Worm (Caenorhabditis elegans) whole organism, L1 larva: ENCODE data around the gene glr-2.

Experiments
- F16B12.6 ChIP-seq: fragments of 150-350 bp; optimal IDR thresholded peaks from 2 replicates; lab custom pipeline; 2014; ENCODE audit warnings: missing biosample characterization, missing genetic modification characterization
- Y116A8C.19 ChIP-seq: sonication (generic microtip); optimal IDR thresholded peaks from 2 replicates; lab custom pipeline; 2016; ENCODE audit warnings: missing compliant biosample characterization, missing genetic modification characterization, borderline replicate concordance
- alr-1 ChIP-seq: fragments of 200-800 bp; sonication (Bioruptor generic); optimal IDR thresholded peaks from 2 replicates; lab custom pipeline; 2018; ENCODE audit warnings: borderline replicate concordance, mild to moderate bottlenecking, missing genetic modification characterization, missing compliant biosample characterization
- aly-2 ChIP-seq: fragments of 150-350 bp; optimal IDR thresholded peaks from 2 replicates; lab custom pipeline; 2014; ENCODE audit warnings: missing biosample characterization, missing genetic modification characterization
- blmp-1 ChIP-seq: fragments of 150-350 bp; optimal IDR thresholded peaks from 2 replicates; lab custom pipeline; 2014; ENCODE audit warnings: missing biosample characterization, missing genetic modification characterization
- ceh-82 ChIP-seq, 3 experiments: fragments of 150-350 bp in 1 of 3; sonication (generic microtip) in 2 of 3; optimal IDR thresholded peaks; 2 replicates each; lab custom pipeline; 2014 to 2017; ENCODE audit warnings: missing biosample characterization in 3 of 3, missing genetic modification characterization in 3 of 3
- dpl-1 ChIP-seq, 3 experiments: fragments of 150-350 bp in 2 of 3; sonication (generic microtip) in 1 of 3; optimal IDR thresholded peaks; 2 replicates each; lab custom pipeline; 2014 to 2017; ENCODE audit warnings: missing biosample characterization in 3 of 3, missing genetic modification characterization in 3 of 3, missing genetic modification reagents in 3 of 3
- dsc-1 ChIP-seq: sonication (generic microtip); optimal IDR thresholded peaks from 2 replicates; lab custom pipeline; 2016; ENCODE audit warnings: mild to moderate bottlenecking, missing genetic modification characterization, missing compliant biosample characterization
- efl-1 ChIP-seq, 4 experiments: fragments of 150-350 bp; optimal IDR thresholded peaks in 3 of 4; peaks in 1 of 4; 1 replicate in 1 of 4; 2 replicates in 3 of 4; lab custom pipeline; 2014; ENCODE audit warnings: missing biosample characterization in 2 of 4, missing genetic modification characterization in 2 of 4, missing genetic modification reagents in 2 of 4
- egl-27 ChIP-seq, 2 experiments: fragments of 150-350 bp in 1 of 2; sonication (generic microtip); optimal IDR thresholded peaks; 3 replicates each; lab custom pipeline; 2017 to 2018; ENCODE audit warnings: missing biosample characterization in 2 of 2, missing genetic modification characterization in 2 of 2, missing genetic modification reagents in 2 of 2
- elt-2 ChIP-seq: sonication (generic microtip); optimal IDR thresholded peaks from 2 replicates; lab custom pipeline; 2016; ENCODE audit warnings: missing genetic modification characterization, mild to moderate bottlenecking, inconsistent platforms, missing compliant biosample characterization, missing genetic modification reagents
- elt-3 ChIP-seq, 6 experiments: fragments of 150-350 bp in 1 of 6; sonication (generic microtip); optimal IDR thresholded peaks; 2 replicates each; lab custom pipeline; 2017 to 2018; ENCODE audit warnings: missing biosample characterization in 6 of 6, missing genetic modification characterization in 6 of 6, inconsistent platforms in 1 of 6
- fkh-8 ChIP-seq: sonication (generic microtip); optimal IDR thresholded peaks from 2 replicates; lab custom pipeline; 2016; ENCODE audit warnings: mild to moderate bottlenecking, missing genetic modification characterization, missing compliant biosample characterization
- grh-1 ChIP-seq: fragments of 200-800 bp; sonication (Bioruptor generic); IDR thresholded peaks from 2 replicates; pipeline ENCODE4 v1.3.6; 2022; ENCODE audit warnings: missing genetic modification reagents, missing genetic modification characterization, missing compliant biosample characterization
- hlh-4 ChIP-seq: sonication (generic microtip); optimal IDR thresholded peaks from 2 replicates; lab custom pipeline; 2016; ENCODE audit warnings: mild to moderate bottlenecking, missing genetic modification characterization, missing compliant biosample characterization
- hpl-2 ChIP-seq: fragments of 150-350 bp; optimal IDR thresholded peaks from 2 replicates; lab custom pipeline; 2014; ENCODE audit warnings: missing biosample characterization, missing genetic modification reagents, missing genetic modification characterization
- isw-1 ChIP-seq: fragments of 200-800 bp; sonication (Bioruptor generic); IDR thresholded peaks from 2 replicates; pipeline ENCODE4 v1.3.6; 2022; ENCODE audit warnings: missing genetic modification characterization, missing compliant biosample characterization
- lin-14 ChIP-seq: fragments of 200-800 bp; sonication (Bioruptor generic); optimal IDR thresholded peaks from 2 replicates; lab custom pipeline; 2018; ENCODE audit warnings: mild to moderate bottlenecking, missing genetic modification characterization, moderate library complexity, missing compliant biosample characterization
- lin-35 ChIP-seq, 2 experiments: fragments of 150-350 bp; optimal IDR thresholded peaks; 2 replicates each; lab custom pipeline; 2014; ENCODE audit warnings: missing biosample characterization in 2 of 2, missing genetic modification characterization in 2 of 2, missing genetic modification reagents in 2 of 2
- lin-39 ChIP-seq: fragments of 150-350 bp; optimal IDR thresholded peaks from 2 replicates; lab custom pipeline; 2014; ENCODE audit warnings: missing biosample characterization, missing genetic modification reagents, missing genetic modification characterization
- lir-3 ChIP-seq: sonication (generic microtip); optimal IDR thresholded peaks from 2 replicates; lab custom pipeline; 2016; ENCODE audit warnings: mild to moderate bottlenecking, missing genetic modification characterization, moderate library complexity, missing compliant biosample characterization; ENCODE audit not compliant: poor library complexity
- lsy-2 ChIP-seq, 2 experiments: fragments of 150-350 bp; optimal IDR thresholded peaks; 2 replicates each; lab custom pipeline; 2014; ENCODE audit warnings: missing biosample characterization in 2 of 2, missing genetic modification characterization in 2 of 2
- mdl-1 ChIP-seq, 2 experiments: fragments of 150-350 bp; optimal IDR thresholded peaks; 2 replicates each; lab custom pipeline; 2014 to 2017; ENCODE audit warnings: missing biosample characterization in 2 of 2, missing genetic modification characterization in 2 of 2, inconsistent platforms in 1 of 2
- mef-2 ChIP-seq: fragments of 150-350 bp; optimal IDR thresholded peaks from 2 replicates; lab custom pipeline; 2014; ENCODE audit warnings: missing biosample characterization, missing genetic modification characterization
- mep-1 ChIP-seq: fragments of 150-350 bp; optimal IDR thresholded peaks from 2 replicates; lab custom pipeline; 2014; ENCODE audit warnings: missing biosample characterization, missing genetic modification characterization
- nhr-237 ChIP-seq: fragments of 150-350 bp; optimal IDR thresholded peaks from 2 replicates; lab custom pipeline; 2014; ENCODE audit warnings: missing biosample characterization, missing genetic modification characterization
- nhr-28 ChIP-seq: fragments of 150-350 bp; optimal IDR thresholded peaks from 2 replicates; lab custom pipeline; 2014; ENCODE audit warnings: missing biosample characterization, missing genetic modification characterization
- nhr-47 ChIP-seq: sonication (generic microtip); optimal IDR thresholded peaks from 2 replicates; lab custom pipeline; 2016; ENCODE audit warnings: mild to moderate bottlenecking, missing genetic modification characterization, moderate library complexity, missing compliant biosample characterization
- nhr-77 ChIP-seq: fragments of 150-350 bp; optimal IDR thresholded peaks from 2 replicates; lab custom pipeline; 2014; ENCODE audit warnings: missing biosample characterization, missing genetic modification characterization
- nhr-85 ChIP-seq: sonication (generic microtip); peaks from one replicate; lab custom pipeline; 2016; ENCODE audit warnings: missing genetic modification characterization, inconsistent platforms, missing compliant biosample characterization
- pax-3 ChIP-seq: fragments of 200-800 bp; sonication (Bioruptor generic); optimal IDR thresholded peaks from 2 replicates; lab custom pipeline; 2018; ENCODE audit warnings: mild to moderate bottlenecking, missing genetic modification characterization, moderate library complexity, missing compliant biosample characterization
- rnt-1 ChIP-seq: sonication (generic microtip); optimal IDR thresholded peaks from 2 replicates; lab custom pipeline; 2016; ENCODE audit warnings: mild to moderate bottlenecking, missing genetic modification characterization, moderate library complexity, missing compliant biosample characterization
- skn-1 ChIP-seq: fragments of 150-350 bp; optimal IDR thresholded peaks from 2 replicates; lab custom pipeline; 2014; ENCODE audit warnings: missing biosample characterization, missing genetic modification characterization
- snpc-4 ChIP-seq: fragments of 150-350 bp; optimal IDR thresholded peaks from 2 replicates; lab custom pipeline; 2014; ENCODE audit warnings: missing biosample characterization, missing genetic modification characterization
- sox-4 ChIP-seq: sonication (generic microtip); optimal IDR thresholded peaks from 2 replicates; lab custom pipeline; 2016; ENCODE audit warnings: missing genetic modification characterization, missing compliant biosample characterization
- sptf-1 ChIP-seq: fragments of 150-350 bp; optimal IDR thresholded peaks from 2 replicates; lab custom pipeline; 2014; ENCODE audit warnings: missing biosample characterization, missing genetic modification characterization
- swsn-7 ChIP-seq: sonication (generic microtip); optimal IDR thresholded peaks from 2 replicates; lab custom pipeline; 2016; ENCODE audit warnings: missing genetic modification characterization, missing compliant biosample characterization
- tbx-2 ChIP-seq: sonication (generic microtip); optimal IDR thresholded peaks from 2 replicates; lab custom pipeline; 2016; ENCODE audit warnings: missing genetic modification characterization, missing compliant biosample characterization
- unc-62 ChIP-seq: fragments of 150-350 bp; optimal IDR thresholded peaks from 2 replicates; lab custom pipeline; 2014; ENCODE audit warnings: missing biosample characterization, missing genetic modification reagents, missing genetic modification characterization
- unc-86 ChIP-seq: sonication (generic microtip); optimal IDR thresholded peaks from 2 replicates; lab custom pipeline; 2016; ENCODE audit warnings: missing genetic modification characterization, missing compliant biosample characterization
- xbp-1 ChIP-seq: sonication (generic microtip); optimal IDR thresholded peaks from 2 replicates; lab custom pipeline; 2016; ENCODE audit warnings: missing genetic modification characterization, missing compliant biosample characterization
- zip-4 ChIP-seq: fragments of 200-800 bp; sonication (Bioruptor generic); optimal IDR thresholded peaks from 2 replicates; lab custom pipeline; 2018; ENCODE audit warnings: mild to moderate bottlenecking, missing genetic modification characterization, moderate library complexity, missing compliant biosample characterization
- ztf-4 ChIP-seq: fragments of 150-350 bp; optimal IDR thresholded peaks from 2 replicates; lab custom pipeline; 2014; ENCODE audit warnings: missing biosample characterization, missing genetic modification characterization

glr-2 gene

DNA sequence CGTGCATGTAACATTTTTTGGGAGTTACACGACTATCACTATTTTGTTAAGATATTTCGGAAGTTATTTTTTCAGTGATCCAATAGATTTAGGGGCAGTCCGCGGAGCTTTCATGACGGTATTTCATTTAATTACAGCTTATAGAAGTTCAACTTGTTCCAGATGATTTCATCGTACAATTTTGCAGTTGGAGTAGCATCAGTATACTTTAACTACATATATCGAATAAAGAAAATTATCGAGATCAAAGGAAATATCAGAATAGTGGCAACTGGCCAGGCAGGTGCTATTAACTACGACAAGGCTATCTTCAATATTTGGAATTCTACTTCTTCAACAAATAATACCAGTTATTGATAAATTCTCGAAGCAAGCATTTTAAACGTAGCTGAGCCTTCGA is 33.7 kb upstream of the glr-2 start:
- peak; percentile 46 for TF ChIP-seq nhr-85 (tag; lab: Kevin White, UChicago)
- TF ChIP-seq efl-1 (optimal IDR thresholded peaks at IDR 0.05; lab: Kevin White, UChicago): no peak
- TF ChIP-seq efl-1 (GFP tag; optimal IDR thresholded peaks at IDR 0.05 in 1 of 2; lab: Kevin White, UChicago): peak in 1 of 2 experiments; percentile 85
- no peak for TF ChIP-seq lir-3 (tag; lab: Kevin White, UChicago)
- peak in 1 of 2 experiments; percentile 14 for TF ChIP-seq lsy-2 (tag; optimal IDR thresholded peaks at IDR 0.05; lab: Kevin White, UChicago)

DNA sequence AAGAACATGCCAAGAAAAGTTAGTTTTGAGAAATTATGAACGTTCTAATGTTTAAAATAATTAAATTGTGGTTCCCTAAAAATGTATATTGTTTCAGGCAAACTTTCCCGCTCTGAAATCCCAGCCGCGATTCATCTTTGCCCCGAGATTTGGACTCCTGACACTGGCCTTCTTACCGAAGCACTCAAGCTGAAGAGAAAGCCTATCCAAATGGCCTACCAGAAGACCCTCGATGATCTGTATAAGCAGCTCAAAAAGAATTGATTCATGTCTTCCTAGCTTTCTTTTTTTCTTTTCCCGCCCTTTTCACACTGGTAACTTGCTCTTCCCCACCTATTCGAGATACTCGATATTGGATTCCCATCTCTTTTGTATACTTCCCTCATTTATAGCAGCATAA is 25.3 kb upstream of the glr-2 start:
- no peak for TF ChIP-seq sptf-1
- no peak for TF ChIP-seq egl-27 (tag; optimal IDR thresholded peaks at IDR 0.05; lab: Kevin White, UChicago)
- TF ChIP-seq pax-3 (tag; lab: Kevin White, UChicago): no peak
- TF ChIP-seq grh-1 (GFP tag; lab: Robert Waterston, UW): no peak
- TF ChIP-seq ztf-4: no peak
- no peak for TF ChIP-seq ceh-82 (tag; optimal IDR thresholded peaks at IDR 0.05; lab: Kevin White, UChicago)
- no peak for TF ChIP-seq alr-1 (tag; lab: Kevin White, UChicago)
- TF ChIP-seq Y116A8C.19: no peak

DNA sequence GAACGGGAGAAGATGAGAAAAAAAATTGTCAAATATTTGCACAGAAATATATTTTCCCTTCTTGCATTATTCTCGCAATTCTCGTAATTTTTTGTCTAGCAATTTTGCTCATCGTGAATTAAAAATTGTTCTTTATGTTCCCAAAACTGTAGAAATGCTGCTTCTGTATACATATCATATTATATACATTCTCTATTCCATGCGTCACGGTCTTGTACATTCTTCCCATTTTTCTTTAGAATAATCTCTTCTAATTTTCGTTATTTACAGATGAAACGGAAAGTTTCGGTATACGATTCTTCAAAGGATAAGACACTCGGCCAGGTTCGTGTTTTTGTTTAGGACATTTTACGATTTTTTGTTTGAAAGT is 22.8 kb upstream of the glr-2 start, which contains the start of gene acs-4:
Gene acs-4, plus strand, starts transcription at position 271 of the 370 bp plus-strand sequence.
- TF ChIP-seq aly-2 (tag; lab: Kevin White, UChicago): no peak
- TF ChIP-seq unc-62 (GFP tag; lab: Kevin White, UChicago): no peak
- TF ChIP-seq sox-4: no peak
- TF ChIP-seq unc-86 (tag; lab: Kevin White, UChicago): no peak
- TF ChIP-seq mef-2 (tag; lab: Kevin White, UChicago): no peak
- TF ChIP-seq lir-3 (tag; lab: Kevin White, UChicago): no peak
- TF ChIP-seq blmp-1 (tag; lab: Kevin White, UChicago): peak; percentile 12

DNA sequence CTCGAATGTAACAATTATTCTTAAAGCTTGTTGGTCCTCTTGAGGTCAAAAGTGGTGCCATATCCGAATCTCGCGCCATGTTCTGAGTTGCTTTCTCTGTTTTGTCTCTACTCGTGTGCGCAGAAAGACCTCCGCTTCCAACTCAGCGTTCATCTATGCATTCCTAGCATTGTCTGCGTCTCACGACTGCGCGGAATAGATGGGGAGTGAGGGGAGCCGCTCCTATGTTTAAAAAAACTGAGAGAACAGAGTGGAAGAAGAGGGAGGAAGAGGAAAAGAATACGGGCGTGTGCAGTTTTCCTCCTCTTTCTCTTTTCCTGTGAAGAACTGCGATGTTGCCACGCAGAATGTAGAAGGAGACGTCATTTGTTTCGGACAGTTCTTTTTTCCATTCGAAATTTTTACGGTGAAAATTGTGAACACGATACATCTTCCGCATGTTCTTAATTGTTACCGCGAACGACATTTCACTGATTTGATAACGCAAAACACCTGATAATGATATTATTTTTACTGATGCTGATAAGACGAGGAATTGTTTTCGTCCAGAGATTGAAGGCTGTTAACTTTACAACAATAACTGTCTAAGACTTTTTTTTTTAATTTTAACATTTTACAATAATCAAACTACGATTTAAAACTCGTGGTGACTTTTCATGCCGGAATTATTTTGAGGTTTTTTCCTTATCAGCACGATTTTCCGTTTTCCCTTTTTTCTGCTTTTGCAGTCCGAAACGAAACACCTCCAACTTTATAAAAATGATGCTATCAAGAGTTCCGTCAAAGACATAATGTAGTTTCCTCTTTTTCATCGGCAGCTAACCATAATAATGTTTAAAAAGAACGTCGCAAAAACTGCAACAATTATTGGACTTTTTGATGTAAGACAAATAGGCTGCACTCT is 22.2 kb upstream of the glr-2 start:
- TF ChIP-seq fkh-8 (tag; lab: Kevin White, UChicago): peak; percentile 80
- peak; percentile 44 for TF ChIP-seq nhr-47 (tag; lab: Kevin White, UChicago)
- TF ChIP-seq zip-4 (GFP tag; lab: Kevin White, UChicago): no peak
- peak in 2 of 3 experiments; percentile 16 to 49 for TF ChIP-seq dpl-1 (GFP tag; optimal IDR thresholded peaks at IDR 0.05; lab: Kevin White, UChicago)
- TF ChIP-seq lsy-2 (tag; optimal IDR thresholded peaks at IDR 0.05; lab: Kevin White, UChicago): peak; percentile 12 to 63
- peak; percentile 24 for TF ChIP-seq xbp-1
- TF ChIP-seq rnt-1 (tag; lab: Kevin White, UChicago): peak; percentile 30
- TF ChIP-seq unc-86 (tag; lab: Kevin White, UChicago): peak; percentile 14
- peak; percentile 14 for TF ChIP-seq snpc-4 (tag; lab: Kevin White, UChicago)
- TF ChIP-seq dsc-1 (tag; lab: Kevin White, UChicago): no peak
- TF ChIP-seq skn-1 (tag; lab: Kevin White, UChicago): peak; percentile 51
- peak; percentile 45 for TF ChIP-seq nhr-77
- peak in 1 of 6 experiments; percentile 14 for TF ChIP-seq elt-3 (tag; optimal IDR thresholded peaks at IDR 0.05; lab: Kevin White, UChicago)
- TF ChIP-seq hpl-2: no peak
- TF ChIP-seq mep-1: peak; percentile 82
- peak; percentile 40 to 51 (median 47) for TF ChIP-seq ceh-82 (tag; optimal IDR thresholded peaks at IDR 0.05; lab: Kevin White, UChicago)
- TF ChIP-seq nhr-28: no peak
- peak; percentile 10 to 61 for TF ChIP-seq lin-35 (GFP tag; optimal IDR thresholded peaks at IDR 0.05; lab: Kevin White, UChicago)
- peak; percentile 12 for TF ChIP-seq elt-2 (tag; lab: Kevin White, UChicago)
- TF ChIP-seq egl-27 (tag; optimal IDR thresholded peaks at IDR 0.05; lab: Kevin White, UChicago): peak in 1 of 2 experiments; percentile 46
- TF ChIP-seq lin-14 (GFP tag; lab: Kevin White, UChicago): peak; percentile 95
- peak; percentile 32 for TF ChIP-seq swsn-7 (tag; lab: Kevin White, UChicago)
- peak; percentile 36 for TF ChIP-seq tbx-2 (tag; lab: Kevin White, UChicago)
- TF ChIP-seq nhr-85 (tag; lab: Kevin White, UChicago): peak; percentile 30
- no peak for TF ChIP-seq alr-1 (tag; lab: Kevin White, UChicago)
- peak; percentile 8 for TF ChIP-seq nhr-237
- no peak for TF ChIP-seq hlh-4 (tag; lab: Kevin White, UChicago)
- no peak for TF ChIP-seq lin-39
- TF ChIP-seq mdl-1 (tag; optimal IDR thresholded peaks at IDR 0.05; lab: Kevin White, UChicago): peak in 1 of 2 experiments; percentile 40
- peak; percentile 23 for TF ChIP-seq F16B12.6 (tag; lab: Kevin White, UChicago)
- TF ChIP-seq isw-1 (GFP tag; lab: Robert Waterston, UW): no peak
